Worm (Caenorhabditis elegans) whole organism, mixed stage, embryonic: ENCODE measurements around the gene ptp-4A2.

Experiments used
- lsy-2 ChIP-seq: fragments of 150-350 bp; optimal IDR thresholded peaks from 2 replicates; lab custom pipeline; 2014; ENCODE audit warnings: missing biosample characterization, missing genetic modification characterization
- mab-5 ChIP-seq: fragments of 150-350 bp; optimal IDR thresholded peaks from 2 replicates; lab custom pipeline; 2014; ENCODE audit warnings: missing biosample characterization, missing genetic modification characterization
- nhr-12 ChIP-seq: fragments of 150-350 bp; optimal IDR thresholded peaks from 2 replicates; lab custom pipeline; 2014; ENCODE audit warnings: missing biosample characterization, missing genetic modification characterization

DNA sequence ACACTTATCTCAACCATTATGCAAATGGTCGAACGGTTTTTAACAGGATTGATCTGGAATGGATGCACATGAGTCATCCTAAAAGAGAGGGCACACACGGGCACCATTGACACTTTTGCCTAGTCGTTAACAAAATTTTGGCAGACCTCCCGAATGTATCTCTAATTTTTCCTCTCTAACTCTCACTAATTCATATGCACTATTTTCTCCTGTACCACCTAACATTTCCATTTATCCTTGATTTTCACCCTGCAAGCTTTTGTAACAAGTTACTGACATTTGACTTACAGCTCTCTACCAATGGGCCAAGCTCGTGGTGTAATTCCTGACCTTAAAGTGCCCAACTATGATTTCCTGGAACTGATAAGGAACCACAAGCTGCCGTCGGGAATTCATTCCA lies 26.1 kb downstream of the ptp-4A2 start, which contains the start of gene T22B2.3:
- TF ChIP-seq nhr-12 (tag; lab: Kevin White, UChicago) (no peak), mab-5 (tag; lab: Kevin White, UChicago) (no peak), lsy-2 (tag; lab: Kevin White, UChicago) (no peak)
